Worm (Caenorhabditis elegans): ENCODE results near the gene egl-9.

DNA sequence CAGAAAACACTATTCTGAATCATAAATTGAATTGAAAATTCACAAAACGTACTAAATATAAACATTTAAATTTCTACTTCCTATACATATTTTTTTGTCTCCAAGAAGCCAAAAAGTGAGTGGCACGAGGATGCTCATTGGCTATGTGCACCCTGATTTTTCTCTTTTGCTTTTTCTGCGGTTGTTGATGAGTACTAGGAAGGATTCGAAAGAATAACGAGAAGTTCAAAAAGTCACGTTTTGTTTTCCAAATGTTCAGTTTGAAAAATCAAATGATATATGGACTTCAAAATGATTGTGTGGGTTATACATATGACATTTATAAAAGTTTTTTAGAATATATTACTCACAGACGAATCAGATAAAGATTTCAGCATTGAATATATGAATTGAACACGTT, 3.6 kb upstream of the egl-9 start:
- no peak for TF ChIP-seq nhr-11 (tag; optimal IDR thresholded peaks at IDR 0.05)
- peak in 1 of 2 experiments; percentile 41 for TF ChIP-seq lsy-2 (tag; optimal IDR thresholded peaks at IDR 0.05)
- TF ChIP-seq mdl-1 (tag; optimal IDR thresholded peaks at IDR 0.05) = no peak
- TF ChIP-seq fos-1 (tag; optimal IDR thresholded peaks at IDR 0.05) = no peak
- no peak for TF ChIP-seq ztf-4 (tag; optimal IDR thresholded peaks at IDR 0.05)
- TF ChIP-seq nhr-77 (tag; optimal IDR thresholded peaks at IDR 0.05) = no peak
- TF ChIP-seq nhr-23 (tag; optimal IDR thresholded peaks at IDR 0.05) = no peak
- no peak for TF ChIP-seq ama-1 (optimal IDR thresholded peaks at IDR 0.05)
- no peak for TF ChIP-seq snpc-4 (tag; optimal IDR thresholded peaks at IDR 0.05)
- no peak for TF ChIP-seq dmd-4 (tag; optimal IDR thresholded peaks at IDR 0.05)
- peak; percentile 0 for TF ChIP-seq nhr-25 (tag; optimal IDR thresholded peaks at IDR 0.05)
- no peak for TF ChIP-seq alr-1 (tag; optimal IDR thresholded peaks at IDR 0.05)
